Worm (Caenorhabditis elegans) whole organism, L1 larva: Measurements from ENCODE around the gene T15B7.8.

Experiments used
- C16A3.4 ChIP-seq: fragments of 150-350 bp; optimal IDR thresholded peaks from 2 replicates; lab custom pipeline; 2014; ENCODE audit warnings: missing biosample characterization, missing genetic modification characterization
- alr-1 ChIP-seq: fragments of 200-800 bp; sonication (Bioruptor generic); optimal IDR thresholded peaks from 2 replicates; lab custom pipeline; 2018; ENCODE audit warnings: borderline replicate concordance, mild to moderate bottlenecking, missing genetic modification characterization, missing compliant biosample characterization
- ceh-8 ChIP-seq: fragments of 200-800 bp; sonication (Bioruptor generic); optimal IDR thresholded peaks from 2 replicates; lab custom pipeline; 2018; ENCODE audit warnings: mild to moderate bottlenecking, missing genetic modification characterization, moderate library complexity, missing compliant biosample characterization
- ceh-88 ChIP-seq: fragments of 200-800 bp; sonication (Bioruptor generic); IDR thresholded peaks from 2 replicates; pipeline ENCODE4 v1.3.6; 2022; ENCODE audit warnings: missing genetic modification characterization, missing compliant biosample characterization
- ceh-90 ChIP-seq: sonication (generic microtip); optimal IDR thresholded peaks from 2 replicates; lab custom pipeline; 2016; ENCODE audit warnings: missing genetic modification characterization, missing compliant biosample characterization
- dpl-1 ChIP-seq, 3 experiments: fragments of 150-350 bp in 2 of 3; sonication (generic microtip) in 1 of 3; optimal IDR thresholded peaks; 2 replicates each; lab custom pipeline; 2014 to 2017; ENCODE audit warnings: missing biosample characterization in 3 of 3, missing genetic modification characterization in 3 of 3, missing genetic modification reagents in 3 of 3
- efl-1 ChIP-seq, 4 experiments: fragments of 150-350 bp; optimal IDR thresholded peaks in 3 of 4; peaks in 1 of 4; 1 replicate in 1 of 4; 2 replicates in 3 of 4; lab custom pipeline; 2014; ENCODE audit warnings: missing biosample characterization in 2 of 4, missing genetic modification characterization in 2 of 4, missing genetic modification reagents in 2 of 4
- egl-13 ChIP-seq: sonication (generic microtip); optimal IDR thresholded peaks from 2 replicates; lab custom pipeline; 2016; ENCODE audit warnings: missing genotype, missing genetic modification reagents, missing genetic modification characterization, missing compliant biosample characterization
- ets-5 ChIP-seq: fragments of 200-800 bp; sonication (Bioruptor generic); IDR thresholded peaks from 2 replicates; pipeline ENCODE4 v1.3.6; 2022; ENCODE audit warnings: missing genetic modification characterization, missing compliant biosample characterization
- fkh-4 ChIP-seq: sonication (generic microtip); optimal IDR thresholded peaks from 2 replicates; lab custom pipeline; 2016; ENCODE audit warnings: missing compliant biosample characterization, missing genetic modification characterization, borderline replicate concordance
- fkh-8 ChIP-seq: sonication (generic microtip); optimal IDR thresholded peaks from 2 replicates; lab custom pipeline; 2016; ENCODE audit warnings: mild to moderate bottlenecking, missing genetic modification characterization, missing compliant biosample characterization
- fos-1 ChIP-seq: fragments of 150-350 bp; optimal IDR thresholded peaks from 2 replicates; lab custom pipeline; 2014; ENCODE audit warnings: missing biosample characterization, missing genetic modification characterization
- hlh-17 ChIP-seq: fragments of 200-800 bp; sonication (Bioruptor generic); optimal IDR thresholded peaks from 2 replicates; lab custom pipeline; 2018; ENCODE audit warnings: missing genetic modification characterization, mild to moderate bottlenecking, missing compliant biosample characterization, moderate library complexity, borderline replicate concordance
- hpl-2 ChIP-seq: fragments of 150-350 bp; optimal IDR thresholded peaks from 2 replicates; lab custom pipeline; 2014; ENCODE audit warnings: missing biosample characterization, missing genetic modification reagents, missing genetic modification characterization
- lin-35 ChIP-seq, 2 experiments: fragments of 150-350 bp; optimal IDR thresholded peaks; 2 replicates each; lab custom pipeline; 2014; ENCODE audit warnings: missing biosample characterization in 2 of 2, missing genetic modification characterization in 2 of 2, missing genetic modification reagents in 2 of 2
- lin-39 ChIP-seq: fragments of 150-350 bp; optimal IDR thresholded peaks from 2 replicates; lab custom pipeline; 2014; ENCODE audit warnings: missing biosample characterization, missing genetic modification reagents, missing genetic modification characterization
- lir-3 ChIP-seq: sonication (generic microtip); optimal IDR thresholded peaks from 2 replicates; lab custom pipeline; 2016; ENCODE audit warnings: mild to moderate bottlenecking, missing genetic modification characterization, moderate library complexity, missing compliant biosample characterization; ENCODE audit not compliant: poor library complexity
- lsy-2 ChIP-seq, 2 experiments: fragments of 150-350 bp; optimal IDR thresholded peaks; 2 replicates each; lab custom pipeline; 2014; ENCODE audit warnings: missing biosample characterization in 2 of 2, missing genetic modification characterization in 2 of 2
- mef-2 ChIP-seq: fragments of 150-350 bp; optimal IDR thresholded peaks from 2 replicates; lab custom pipeline; 2014; ENCODE audit warnings: missing biosample characterization, missing genetic modification characterization
- nhr-20 ChIP-seq: sonication (generic microtip); optimal IDR thresholded peaks from 2 replicates; lab custom pipeline; 2016; ENCODE audit warnings: mild to moderate bottlenecking, missing genetic modification characterization, missing compliant biosample characterization
- nhr-237 ChIP-seq: fragments of 150-350 bp; optimal IDR thresholded peaks from 2 replicates; lab custom pipeline; 2014; ENCODE audit warnings: missing biosample characterization, missing genetic modification characterization
- nhr-71 ChIP-seq: sonication (generic microtip); optimal IDR thresholded peaks from 2 replicates; lab custom pipeline; 2016; ENCODE audit warnings: mild to moderate bottlenecking, missing genetic modification characterization, moderate library complexity, missing compliant biosample characterization
- nhr-76 ChIP-seq: sonication (generic microtip); optimal IDR thresholded peaks from 2 replicates; lab custom pipeline; 2017; ENCODE audit warnings: missing biosample characterization, missing genetic modification characterization
- nhr-84 ChIP-seq: sonication (generic microtip); optimal IDR thresholded peaks from 2 replicates; lab custom pipeline; 2017; ENCODE audit warnings: missing biosample characterization, missing genetic modification characterization
- pag-3 ChIP-seq: sonication (generic microtip); optimal IDR thresholded peaks from 2 replicates; lab custom pipeline; 2017; ENCODE audit warnings: missing genetic modification characterization, mild to moderate bottlenecking, missing compliant biosample characterization, antibody characterized with exemption, borderline replicate concordance; ENCODE audit not compliant: insufficient read depth
- pqm-1 ChIP-seq: sonication (generic microtip); optimal IDR thresholded peaks from 3 replicates; lab custom pipeline; 2017; ENCODE audit warnings: missing biosample characterization, missing genetic modification characterization
- skn-1 ChIP-seq: fragments of 150-350 bp; optimal IDR thresholded peaks from 2 replicates; lab custom pipeline; 2014; ENCODE audit warnings: missing biosample characterization, missing genetic modification characterization
- tlp-1 ChIP-seq: fragments of 150-350 bp; optimal IDR thresholded peaks from 2 replicates; lab custom pipeline; 2014; ENCODE audit warnings: missing biosample characterization, missing genetic modification characterization
- unc-30 ChIP-seq: sonication (generic microtip); optimal IDR thresholded peaks from 2 replicates; lab custom pipeline; 2017; ENCODE audit warnings: missing biosample characterization, missing genetic modification characterization
- unc-62 ChIP-seq: fragments of 150-350 bp; optimal IDR thresholded peaks from 2 replicates; lab custom pipeline; 2014; ENCODE audit warnings: missing biosample characterization, missing genetic modification reagents, missing genetic modification characterization
- unc-86 ChIP-seq: sonication (generic microtip); optimal IDR thresholded peaks from 2 replicates; lab custom pipeline; 2016; ENCODE audit warnings: missing genetic modification characterization, missing compliant biosample characterization
- unc-98 ChIP-seq: fragments of 200-800 bp; sonication (Bioruptor generic); IDR thresholded peaks from 2 replicates; pipeline ENCODE4 v1.3.6; 2022; ENCODE audit warnings: missing genetic modification characterization, missing compliant biosample characterization
- xbp-1 ChIP-seq: sonication (generic microtip); optimal IDR thresholded peaks from 2 replicates; lab custom pipeline; 2016; ENCODE audit warnings: missing genetic modification characterization, missing compliant biosample characterization
- zag-1 ChIP-seq: fragments of 150-350 bp; optimal IDR thresholded peaks from 2 replicates; lab custom pipeline; 2014; ENCODE audit warnings: missing biosample characterization, missing genetic modification characterization
- ztf-4 ChIP-seq: fragments of 150-350 bp; optimal IDR thresholded peaks from 2 replicates; lab custom pipeline; 2014; ENCODE audit warnings: missing biosample characterization, missing genetic modification characterization

T15B7.8 gene

DNA sequence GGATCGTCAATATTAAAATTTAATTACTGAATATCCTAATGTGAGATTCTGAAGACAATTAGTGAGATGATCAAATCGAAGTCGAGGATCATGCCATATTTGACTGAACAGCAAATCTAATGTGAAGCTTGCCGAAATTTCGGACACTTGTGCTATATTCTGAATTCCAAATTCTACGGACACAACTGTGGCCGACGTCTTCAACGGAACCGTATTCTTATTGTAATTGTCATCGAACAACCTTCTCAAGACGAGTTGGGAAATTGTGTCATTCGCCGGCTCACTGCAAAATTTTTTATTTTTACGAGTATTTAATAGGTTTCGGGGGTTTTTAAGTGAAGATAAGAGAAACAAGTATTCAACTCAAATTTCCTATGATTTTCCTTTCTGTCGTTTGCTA is 20.8 kb downstream of the T15B7.8 start, which contains the start of gene T15B7.1:
T15B7.1 (plus strand) TSS at position 301 of the 400 bp plus-strand sequence.
- no peak for TF ChIP-seq unc-30
- no peak for TF ChIP-seq efl-1 (optimal IDR thresholded peaks at IDR 0.05; lab: Kevin White, UChicago)
- peak in 1 of 2 experiments; percentile 25 for TF ChIP-seq efl-1 (GFP tag; optimal IDR thresholded peaks at IDR 0.05 in 1 of 2; lab: Kevin White, UChicago)
- no peak for TF ChIP-seq ets-5
- no peak for TF ChIP-seq zag-1 (tag; lab: Kevin White, UChicago)
- TF ChIP-seq fkh-4 (tag; lab: Kevin White, UChicago) = no peak

DNA sequence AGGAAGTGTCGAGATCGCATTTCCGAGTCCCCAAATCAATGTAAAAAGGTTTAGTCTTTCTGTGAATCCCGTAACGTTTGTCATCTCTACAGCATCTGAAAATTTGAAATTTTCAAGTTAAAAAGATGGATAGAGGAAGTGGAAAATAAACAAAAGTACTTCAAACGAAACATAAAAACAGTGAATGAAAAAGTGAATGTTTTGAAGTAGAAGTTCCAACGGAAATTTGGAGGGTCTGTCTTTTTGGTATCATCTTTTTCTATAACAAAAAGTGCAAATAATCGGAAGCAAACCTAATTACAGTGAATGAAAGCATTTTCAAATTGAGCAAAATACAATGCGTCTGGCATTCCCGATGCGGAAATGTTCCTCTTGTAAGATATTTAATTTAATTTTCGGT is 24.9 kb downstream of the T15B7.8 start, which contains the start of gene lgc-54:
lgc-54 (minus strand) TSS at position 101 of the 400 bp plus-strand sequence.
- TF ChIP-seq unc-62 (no peak), alr-1 (tag; lab: Kevin White, UChicago) (no peak), efl-1 (optimal IDR thresholded peaks at IDR 0.05; lab: Kevin White, UChicago) (no peak), efl-1 (GFP tag; optimal IDR thresholded peaks at IDR 0.05 in 1 of 2; lab: Kevin White, UChicago) (no peak), ceh-8 (GFP tag; lab: Kevin White, UChicago) (no peak), unc-86 (tag; lab: Kevin White, UChicago) (no peak), nhr-71 (tag; lab: Kevin White, UChicago) (no peak), lir-3 (tag; lab: Kevin White, UChicago) (no peak), dpl-1 (GFP tag; optimal IDR thresholded peaks at IDR 0.05; lab: Kevin White, UChicago) (no peak), nhr-76 (no peak), xbp-1 (tag; lab: Kevin White, UChicago) (no peak), ceh-88 (GFP tag; lab: Robert Waterston, UW) (no peak), hpl-2 (GFP tag; lab: Kevin White, UChicago) (no peak), hlh-17 (GFP tag; lab: Kevin White, UChicago) (no peak), fkh-4 (tag; lab: Kevin White, UChicago) (no peak), egl-13 (no peak), mef-2 (no peak), unc-30 (no peak), nhr-84 (tag; lab: Kevin White, UChicago) (no peak)
- TF ChIP-seq, all 84 proteins: peak for 0

DNA sequence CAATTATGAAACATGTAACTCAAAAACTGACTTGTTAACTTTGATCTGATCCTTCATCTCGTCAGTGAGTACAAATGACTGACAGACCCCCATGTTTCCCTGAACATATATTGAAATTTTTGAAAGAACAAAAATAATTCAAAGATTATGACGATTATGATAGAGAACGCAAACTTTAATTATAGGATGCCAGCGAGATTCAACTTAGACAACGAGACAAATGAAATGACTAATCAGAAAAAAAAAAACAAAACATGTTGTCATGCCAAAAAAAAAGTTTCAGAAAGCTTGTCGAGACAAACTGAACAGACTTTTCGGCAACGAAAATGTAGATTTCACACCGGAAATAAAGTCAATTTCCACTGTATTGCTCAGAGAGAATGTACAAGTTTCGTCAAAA is 33.1 kb downstream of the T15B7.8 start, which contains the start of gene gpa-10:
gpa-10 (minus strand) TSS at position 101 of the 400 bp plus-strand sequence.
- TF ChIP-seq fkh-8 (no peak), unc-86 (tag; lab: Kevin White, UChicago) (no peak), nhr-237 (tag; lab: Kevin White, UChicago) (no peak), fkh-4 (tag; lab: Kevin White, UChicago) (no peak), ceh-90 (tag; lab: Kevin White, UChicago) (no peak), tlp-1 (tag; lab: Kevin White, UChicago) (no peak), fos-1 (tag; lab: Kevin White, UChicago) (no peak), ztf-4 (no peak), lin-39 (tag; lab: Kevin White, UChicago) (no peak), mef-2 (no peak), skn-1 (no peak), lsy-2 (tag; optimal IDR thresholded peaks at IDR 0.05; lab: Kevin White, UChicago) (no peak), C16A3.4 (tag; lab: Kevin White, UChicago) (no peak), nhr-20 (no peak), pag-3 (no peak), lin-35 (GFP tag; optimal IDR thresholded peaks at IDR 0.05; lab: Kevin White, UChicago) (no peak), dpl-1 (GFP tag; optimal IDR thresholded peaks at IDR 0.05; lab: Kevin White, UChicago) (no peak), ets-5 (no peak)

DNA sequence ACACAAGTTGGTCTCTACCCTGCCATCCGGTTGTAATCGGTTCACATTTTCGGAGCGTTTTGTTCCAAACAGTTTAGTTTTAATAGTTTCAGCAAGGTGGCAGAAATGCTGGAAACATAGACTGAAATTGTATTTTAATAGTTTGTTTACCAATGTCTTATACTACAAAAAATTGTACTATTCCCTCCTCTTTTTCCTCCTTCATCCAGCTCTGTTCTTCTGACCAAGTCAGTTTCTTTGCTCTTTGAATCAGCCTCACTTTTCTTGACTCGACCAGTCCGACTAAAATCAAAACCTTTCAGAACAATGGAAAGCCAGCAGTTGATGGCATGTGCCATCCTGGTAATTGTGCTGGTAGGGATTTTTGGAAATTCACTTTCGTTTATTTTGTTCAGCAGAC is 48.4 kb downstream of the T15B7.8 start, which contains the start of gene frpr-18:
frpr-18 (plus strand) TSS at position 301 of the 400 bp plus-strand sequence.
- no peak for TF ChIP-seq unc-86 (tag; lab: Kevin White, UChicago)
- TF ChIP-seq hpl-2 (GFP tag; lab: Kevin White, UChicago) = no peak
- no peak for TF ChIP-seq hlh-17 (GFP tag; lab: Kevin White, UChicago)
- no peak for TF ChIP-seq unc-98 (GFP tag; lab: Robert Waterston, UW)
- TF ChIP-seq pqm-1 (tag; lab: Kevin White, UChicago) = no peak
